Fruit fly (Drosophila melanogaster): ENCODE results near the gene Pex12.
A peak's percentile ranks its signal among the peaks of the same experiment; 100 is the strongest.

Gene Pex12

DNA sequence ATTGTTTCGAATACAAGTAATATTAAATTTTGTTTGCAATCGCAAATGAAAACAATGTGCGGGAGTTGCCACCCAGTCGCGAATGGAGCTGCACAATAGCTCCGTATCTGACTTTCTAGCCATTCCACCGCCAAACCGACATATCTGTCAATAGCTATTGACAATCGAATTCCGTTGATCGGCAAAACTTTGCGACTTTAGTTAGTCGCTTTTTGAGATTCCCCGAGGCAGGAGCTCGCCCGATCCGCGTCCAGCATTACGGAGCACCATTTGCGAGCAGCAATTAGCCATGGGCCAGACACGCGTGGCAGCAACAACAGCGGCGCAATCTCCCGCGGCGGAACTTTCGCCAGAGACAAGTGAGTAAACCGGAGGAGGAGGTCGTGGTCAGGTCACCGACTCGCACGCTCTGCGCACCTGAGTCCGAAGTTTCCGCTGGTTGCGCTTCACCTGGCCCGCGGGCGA is 36.9 kb downstream of the Pex12 start, which contains the start of the genes CG4291 and kraken (continued):
- TF ChIP-seq her (GFP tag; optimal IDR thresholded peaks at IDR 0.05) (peak; percentile 79), CG4424 (GFP tag; optimal IDR thresholded peaks at IDR 0.05) (peak; percentile 52), zfh1 (GFP tag; IDR thresholded peaks at IDR 0.05) (peak; percentile 42; the same call in 1 of the 3 replicates), dati (GFP tag; IDR thresholded peaks at IDR 0.05) (no peak), CG17328 (GFP tag; IDR thresholded peaks at IDR 0.05) (peak; percentile 44), lmd (GFP tag; IDR thresholded peaks at IDR 0.05) (peak; percentile 53; the same call in 1 of the 2 replicates), sna (GFP tag; IDR thresholded peaks at IDR 0.05; ENCODE audit: partially characterized antibody) (peak; percentile 67), CG34376 (GFP tag; optimal IDR thresholded peaks at IDR 0.05) (peak; percentile 58), crc (GFP tag; optimal IDR thresholded peaks at IDR 0.05) (peak; percentile 32), maf-S (GFP tag; optimal IDR thresholded peaks at IDR 0.05) (peak; percentile 53), CG10565 (GFP tag; optimal IDR thresholded peaks at IDR 0.05) (no peak), nom (GFP tag; optimal IDR thresholded peaks at IDR 0.05) (peak; percentile 41), CG14710 (tag; optimal IDR thresholded peaks at IDR 0.05) (peak; percentile 50), ATbp (GFP tag; optimal IDR thresholded peaks at IDR 0.05) (no peak), CG2678 (tag; optimal IDR thresholded peaks at IDR 0.05) (peak; percentile 59), CG9932 (GFP tag; IDR thresholded peaks at IDR 0.05) (peak; percentile 86), Doc3 (GFP tag; IDR thresholded peaks at IDR 0.05; ENCODE audit: partially characterized antibody) (no peak), HmgD (GFP tag; optimal IDR thresholded peaks at IDR 0.05) (peak; percentile 23), NC2α (GFP tag; optimal IDR thresholded peaks at IDR 0.05) (no peak), YL-1 (GFP tag; optimal IDR thresholded peaks at IDR 0.05) (peak; percentile 50), vfl (GFP tag; optimal IDR thresholded peaks at IDR 0.05) (peak; percentile 68), CG4404 (GFP tag; IDR thresholded peaks at IDR 0.05) (peak; percentile 14; the same call in 1 of the 2 replicates), CG4820 (GFP tag; optimal IDR thresholded peaks at IDR 0.05) (no peak), CG18764 (GFP tag; optimal IDR thresholded peaks at IDR 0.05) (no peak), oc (tag; optimal IDR thresholded peaks at IDR 0.05) (no peak), BtbVII (GFP tag; optimal IDR thresholded peaks at IDR 0.05) (peak; percentile 29), CG10654 (GFP tag; optimal IDR thresholded peaks at IDR 0.05) (no peak), CG12391 (tag; optimal IDR thresholded peaks at IDR 0.05) (peak; percentile 46), CG8388 (GFP tag; optimal IDR thresholded peaks at IDR 0.05) (peak; percentile 3), NfI (GFP tag; optimal IDR thresholded peaks at IDR 0.05) (peak; percentile 70), Hr3 (GFP tag; optimal IDR thresholded peaks at IDR 0.05) (peak; percentile 20), CG5953 (GFP tag; IDR thresholded peaks at IDR 0.05) (0 out of 2 replicates have a peak, but pooled peaks have one; percentile 37), CG11456 (GFP tag; IDR thresholded peaks at IDR 0.05) (peak; percentile 84), Dip2 (GFP tag; IDR thresholded peaks at IDR 0.05) (no peak), kah (GFP tag; optimal IDR thresholded peaks at IDR 0.05) (peak; percentile 57), Oaz (GFP tag; IDR thresholded peaks at IDR 0.05) (0 out of 2 replicates have a peak, but pooled peaks have one; percentile 12), CG2875 (GFP tag; optimal IDR thresholded peaks at IDR 0.05) (no peak), Nf-YC (tag; optimal IDR thresholded peaks at IDR 0.05) (peak; percentile 61), D19B (GFP tag; optimal IDR thresholded peaks at IDR 0.05) (no peak), CG10543 (GFP tag; optimal IDR thresholded peaks at IDR 0.05) (peak; percentile 87), slp2 (GFP tag; optimal IDR thresholded peaks at IDR 0.05) (no peak), fu2 (GFP tag; optimal IDR thresholded peaks at IDR 0.05) (peak; percentile 39), Ptx1 (GFP tag; IDR thresholded peaks at IDR 0.05) (peak; percentile 22; the same call in 1 of the 2 replicates), CG13775 (GFP tag; optimal IDR thresholded peaks at IDR 0.05) (no peak), CHES-1-like (GFP tag; optimal IDR thresholded peaks at IDR 0.05) (peak; percentile 78), gro (GFP tag; optimal IDR thresholded peaks at IDR 0.05) (peak; percentile 73), CG7556 (GFP tag; optimal IDR thresholded peaks at IDR 0.05) (peak; percentile 30), MESR4 (GFP tag; optimal IDR thresholded peaks at IDR 0.05) (peak; percentile 93), Aef1 (GFP tag; IDR thresholded peaks at IDR 0.05) (peak; percentile 56), CG3995 (GFP tag; optimal IDR thresholded peaks at IDR 0.05) (no peak), CG9215 (GFP tag; IDR thresholded peaks at IDR 0.05) (peak; percentile 37; the same call in 1 of the 2 replicates)
